Fruit fly (Drosophila melanogaster): ENCODE measurements around the gene Rab9E.

dm6 chrX:10627062-10627756, 34.4 kb downstream of the Rab9E start, which contains the start of the genes CG9806 and X11Lbeta:
- TF ChIP-seq CG10348 (GFP tag; IDR thresholded peaks at IDR 0.05) = no peak
- TF ChIP-seq Pif1A (GFP tag; optimal IDR thresholded peaks at IDR 0.05) = no peak
- no peak for TF ChIP-seq rn (GFP tag; IDR thresholded peaks at IDR 0.05)
- no peak for TF ChIP-seq EcR (GFP tag; optimal IDR thresholded peaks at IDR 0.05)
- no peak for TF ChIP-seq gl (tag; optimal IDR thresholded peaks at IDR 0.05)
- TF ChIP-seq CG14655 (GFP tag; optimal IDR thresholded peaks at IDR 0.05) = no peak

Data from whole organism, pupa.